Fruit fly (Drosophila melanogaster) whole organism, embryonic: ENCODE results near the gene Cyp6a18.

Experiments used
- CG10321 ChIP-seq: fragments of 200-800 bp; sonication (Bioruptor generic); IDR thresholded peaks from 2 replicates; pipeline ENCODE4 v1.3.6; 2022; ENCODE audit warnings: missing biosample characterization, missing genetic modification characterization
- CG12391 ChIP-seq: fragments of 200-800 bp; sonication (Bioruptor generic); optimal IDR thresholded peaks from 3 replicates; lab custom pipeline; 2018; ENCODE audit warnings: missing biosample characterization, mild to moderate bottlenecking, missing genetic modification characterization, moderate library complexity
- CG13624 ChIP-seq: fragments of 200-800 bp; sonication (Bioruptor generic); optimal IDR thresholded peaks from 2 replicates; lab custom pipeline; 2016; ENCODE audit warnings: missing biosample characterization, missing genetic modification characterization
- CG13894 ChIP-seq: fragments of 200-800 bp; sonication (Bioruptor generic); optimal IDR thresholded peaks from 3 replicates; lab custom pipeline; 2018; ENCODE audit warnings: missing biosample characterization, mild to moderate bottlenecking, missing genetic modification characterization, moderate library complexity
- CG15073 ChIP-seq: fragments of 200-800 bp; sonication (Bioruptor generic); optimal IDR thresholded peaks from 2 replicates; lab custom pipeline; 2016; ENCODE audit warnings: missing biosample characterization, missing genetic modification characterization
- CG17186 ChIP-seq: fragments of 200-800 bp; sonication (Bioruptor generic); optimal IDR thresholded peaks from 3 replicates; lab custom pipeline; 2017; ENCODE audit warnings: missing biosample characterization, missing genetic modification reagents, missing genetic modification characterization
- CG17361 ChIP-seq: fragments of 200-800 bp; sonication (Bioruptor generic); IDR thresholded peaks from 3 replicates; pipeline ENCODE4 v1.3.6; 2022; ENCODE audit warnings: missing biosample characterization, missing genetic modification characterization
- CG2199 ChIP-seq: fragments of 200-800 bp; sonication (Bioruptor generic); IDR thresholded peaks from 3 replicates; pipeline ENCODE4 v1.3.6; 2022; ENCODE audit warnings: missing biosample characterization, missing genetic modification characterization
- CG30431 ChIP-seq: fragments of 200-800 bp; sonication (Bioruptor generic); optimal IDR thresholded peaks from 2 replicates; lab custom pipeline; 2017; ENCODE audit warnings: missing biosample characterization, missing genetic modification characterization
- CG31224 ChIP-seq: fragments of 200-800 bp; sonication (Bioruptor generic); IDR thresholded peaks from 2 replicates; pipeline ENCODE4 v1.3.6; 2022; ENCODE audit warnings: missing biosample characterization, missing genetic modification characterization
- CG32532 ChIP-seq: fragments of 200-800 bp; sonication (Bioruptor generic); IDR thresholded peaks from 2 replicates; pipeline ENCODE4 v1.3.6; 2022; ENCODE audit warnings: missing biosample characterization, missing genetic modification characterization
- CG3995 ChIP-seq: fragments of 200-800 bp; sonication (Bioruptor generic); optimal IDR thresholded peaks from 3 replicates; lab custom pipeline; 2016; ENCODE audit warnings: missing biosample characterization, missing genetic modification characterization
- CG4730 ChIP-seq: fragments of 200-800 bp; sonication (Bioruptor generic); IDR thresholded peaks from 2 replicates; pipeline ENCODE4 v1.3.6; 2022; ENCODE audit warnings: missing biosample characterization, missing genetic modification characterization
- CG6689 ChIP-seq: fragments of 200-800 bp; sonication (Bioruptor generic); IDR thresholded peaks from 2 replicates; pipeline ENCODE4 v1.3.6; 2022; ENCODE audit warnings: missing biosample characterization, missing genetic modification characterization
- CG6813 ChIP-seq: fragments of 200-800 bp; sonication (Bioruptor generic); optimal IDR thresholded peaks from 2 replicates; lab custom pipeline; 2017; ENCODE audit warnings: missing biosample characterization, missing genetic modification characterization, mild to moderate bottlenecking, moderate library complexity, missing genetic modification reagents
- CG7271 ChIP-seq: fragments of 200-800 bp; sonication (Bioruptor generic); optimal IDR thresholded peaks from 2 replicates; lab custom pipeline; 2018; ENCODE audit warnings: missing biosample characterization, mild to moderate bottlenecking, missing genetic modification characterization, moderate library complexity
- CG7372 ChIP-seq: fragments of 200-800 bp; sonication (Bioruptor generic); IDR thresholded peaks from 2 replicates; pipeline ENCODE4 v1.3.6; 2022; ENCODE audit warnings: missing biosample characterization, missing genetic modification characterization
- CG7963 ChIP-seq: fragments of 200-800 bp; sonication (Bioruptor generic); IDR thresholded peaks from 3 replicates; pipeline ENCODE4 v1.3.6; 2022; ENCODE audit warnings: missing biosample characterization, missing genetic modification characterization; ENCODE audit not compliant: partially characterized antibody
- CG8924 ChIP-seq: fragments of 200-800 bp; optimal IDR thresholded peaks from 3 replicates; lab custom pipeline; 2019; ENCODE audit warnings: missing biosample characterization, mild to moderate bottlenecking, missing genetic modification characterization, moderate library complexity
- CG9727 ChIP-seq: fragments of 200-800 bp; sonication (Bioruptor generic); optimal IDR thresholded peaks from 3 replicates; lab custom pipeline; 2017; ENCODE audit warnings: missing biosample characterization, mild to moderate bottlenecking, missing genetic modification characterization
- CG9797 ChIP-seq: fragments of 200-800 bp; sonication (Bioruptor generic); optimal IDR thresholded peaks from 3 replicates; lab custom pipeline; 2018; ENCODE audit warnings: missing biosample characterization, mild to moderate bottlenecking, missing genetic modification characterization
- Doc2 ChIP-seq: fragments of 200-800 bp; sonication (Bioruptor generic); IDR thresholded peaks from 2 replicates; pipeline ENCODE4 v1.3.6; 2022; ENCODE audit warnings: missing biosample characterization, missing genetic modification characterization
- Dref ChIP-seq: fragments of 200-800 bp; sonication (Bioruptor generic); IDR thresholded peaks from 2 replicates; pipeline ENCODE4 v1.3.6; 2022; ENCODE audit warnings: missing biosample characterization, missing genetic modification characterization
- Eip74EF ChIP-seq, 2 experiments: fragments of 200-800 bp in 1 of 2; fragments of >200 bp in 1 of 2; sonication (Bioruptor generic) in 1 of 2; optimal IDR thresholded peaks; 2 replicates each; lab custom pipeline; 2017 to 2019; ENCODE audit warnings: missing biosample characterization in 2 of 2, missing genetic modification characterization in 2 of 2, mild to moderate bottlenecking in 1 of 2, moderate library complexity in 1 of 2
- Fer3 ChIP-seq: fragments of 200-800 bp; sonication (Bioruptor generic); optimal IDR thresholded peaks from 2 replicates; lab custom pipeline; 2018; ENCODE audit warnings: missing biosample characterization, mild to moderate bottlenecking, missing genetic modification characterization, moderate library complexity
- HLHmδ ChIP-seq: fragments of 200-800 bp; sonication (Bioruptor generic); optimal IDR thresholded peaks from 2 replicates; lab custom pipeline; 2018; ENCODE audit warnings: missing biosample characterization, mild to moderate bottlenecking, missing genetic modification characterization, moderate library complexity
- Hr78 ChIP-seq, 2 experiments: fragments of 200-800 bp in 1 of 2; fragments of >200 bp in 1 of 2; sonication (Bioruptor generic) in 1 of 2; optimal IDR thresholded peaks; 2 replicates each; lab custom pipeline; 2017 to 2019; ENCODE audit warnings: missing biosample characterization in 2 of 2, missing genetic modification characterization in 2 of 2, mild to moderate bottlenecking in 1 of 2, moderate library complexity in 1 of 2
- NK7.1 ChIP-seq: fragments of 200-800 bp; sonication (Bioruptor generic); optimal IDR thresholded peaks from 3 replicates; lab custom pipeline; 2016; ENCODE audit warnings: missing biosample characterization, missing genetic modification characterization
- Nf-YC ChIP-seq: fragments of 200-800 bp; optimal IDR thresholded peaks from 3 replicates; lab custom pipeline; 2019; ENCODE audit warnings: missing biosample characterization, mild to moderate bottlenecking, missing genetic modification characterization, moderate library complexity
- Pdp1 ChIP-seq, 2 experiments: fragments of 200-800 bp; sonication (Bioruptor generic); optimal IDR thresholded peaks; 3 replicates each; lab custom pipeline; 2016; ENCODE audit warnings: missing biosample characterization in 2 of 2, missing genetic modification characterization in 2 of 2, mild to moderate bottlenecking in 1 of 2, moderate library complexity in 1 of 2
- Ptx1 ChIP-seq: fragments of 200-800 bp; sonication (Bioruptor generic); IDR thresholded peaks from 2 replicates; pipeline ENCODE4 v1.3.6; 2022; ENCODE audit warnings: missing biosample characterization, missing genetic modification characterization
- Sin3A ChIP-seq: fragments of >200 bp; optimal IDR thresholded peaks from 2 replicates; lab custom pipeline; 2018
- Ssrp ChIP-seq: fragments of 200-800 bp; sonication (Bioruptor generic); optimal IDR thresholded peaks from 2 replicates; lab custom pipeline; 2018; ENCODE audit warnings: missing biosample characterization, mild to moderate bottlenecking, missing genetic modification characterization, moderate library complexity
- YL-1 ChIP-seq: fragments of 200-800 bp; sonication (Bioruptor generic); optimal IDR thresholded peaks from 3 replicates; lab custom pipeline; 2017; ENCODE audit warnings: missing biosample characterization, mild to moderate bottlenecking, missing genetic modification characterization
- cas ChIP-seq: fragments of 200-800 bp; sonication (Bioruptor generic); IDR thresholded peaks from 2 replicates; pipeline ENCODE4 v1.3.6; 2022; ENCODE audit warnings: missing biosample characterization, missing genetic modification characterization
- cato ChIP-seq: fragments of 200-800 bp; sonication (Bioruptor generic); optimal IDR thresholded peaks from 2 replicates; lab custom pipeline; 2016; ENCODE audit warnings: missing biosample characterization, missing genetic modification characterization, borderline replicate concordance
- caup ChIP-seq: fragments of 200-800 bp; sonication (Bioruptor generic); optimal IDR thresholded peaks from 3 replicates; lab custom pipeline; 2017; ENCODE audit warnings: missing biosample characterization, mild to moderate bottlenecking, missing genetic modification characterization, moderate library complexity; ENCODE audit not compliant: severe bottlenecking
- chif ChIP-seq, 2 experiments: fragments of 200-800 bp; sonication (Bioruptor generic); optimal IDR thresholded peaks; 3 replicates each; lab custom pipeline; 2016; ENCODE audit warnings: missing biosample characterization in 2 of 2, missing genetic modification characterization in 2 of 2
- ind ChIP-seq: fragments of 200-800 bp; sonication (Bioruptor generic); optimal IDR thresholded peaks from 3 replicates; lab custom pipeline; 2016; ENCODE audit warnings: missing biosample characterization, missing genetic modification characterization
- insv ChIP-seq, 2 experiments: fragments of 200-800 bp; sonication (Bioruptor generic); optimal IDR thresholded peaks; 3 replicates each; lab custom pipeline; 2016 to 2018; ENCODE audit warnings: missing biosample characterization in 2 of 2, missing genetic modification characterization in 2 of 2
- jigr1 ChIP-seq: fragments of 200-800 bp; sonication (Bioruptor generic); IDR thresholded peaks from 3 replicates; pipeline ENCODE4 v1.3.6; 2022; ENCODE audit warnings: missing biosample characterization, missing genetic modification characterization
- klu ChIP-seq: fragments of 200-800 bp; sonication (Bioruptor generic); IDR thresholded peaks from 2 replicates; pipeline ENCODE4 v1.3.6; 2022; ENCODE audit warnings: missing biosample characterization, missing genetic modification characterization
- lola ChIP-seq, 3 experiments: fragments of >200 bp in 2 of 3; fragments of 200-800 bp in 1 of 3; sonication (Bioruptor generic) in 1 of 3; optimal IDR thresholded peaks; 2 replicates each; lab custom pipeline; 2017 to 2019; ENCODE audit warnings: missing biosample characterization in 3 of 3, missing genetic modification characterization in 3 of 3, mild to moderate bottlenecking in 1 of 3, moderate library complexity in 1 of 3
- lov ChIP-seq, 2 experiments: fragments of 200-800 bp in 1 of 2; fragments of >200 bp in 1 of 2; sonication (Bioruptor generic) in 1 of 2; IDR thresholded peaks in 1 of 2; optimal IDR thresholded peaks in 1 of 2; 2 replicates in 1 of 2; 3 replicates in 1 of 2; pipeline versions ENCODE4 v1.3.6 to Lab custom; 2017 to 2022; ENCODE audit warnings: missing biosample characterization in 1 of 2, missing genetic modification characterization in 1 of 2
- pum ChIP-seq: fragments of 200-800 bp; sonication (Bioruptor generic); optimal IDR thresholded peaks from 2 replicates; lab custom pipeline; 2016; ENCODE audit warnings: missing biosample characterization, missing genetic modification characterization
- schlank ChIP-seq: fragments of 200-800 bp; sonication (Bioruptor generic); optimal IDR thresholded peaks from 2 replicates; lab custom pipeline; 2018; ENCODE audit warnings: missing biosample characterization, mild to moderate bottlenecking, missing genetic modification characterization
- sqz ChIP-seq: fragments of 200-800 bp; sonication (Bioruptor generic); optimal IDR thresholded peaks from 3 replicates; lab custom pipeline; 2018; ENCODE audit warnings: missing biosample characterization, mild to moderate bottlenecking, missing genetic modification characterization
- tio ChIP-seq: fragments of 200-800 bp; sonication (Bioruptor generic); optimal IDR thresholded peaks from 2 replicates; lab custom pipeline; 2017; ENCODE audit warnings: missing biosample characterization, missing genetic modification characterization, inconsistent platforms
- unpg ChIP-seq: fragments of 200-800 bp; sonication (Bioruptor generic); optimal IDR thresholded peaks from 3 replicates; lab custom pipeline; 2018; ENCODE audit warnings: missing biosample characterization, mild to moderate bottlenecking, missing genetic modification characterization, moderate library complexity
- vvl ChIP-seq: fragments of 200-800 bp; sonication (Bioruptor generic); IDR thresholded peaks from 2 replicates; pipeline ENCODE4 v1.3.6; 2022; ENCODE audit warnings: missing biosample characterization, missing genetic modification characterization

The Cyp6a18 gene

DNA sequence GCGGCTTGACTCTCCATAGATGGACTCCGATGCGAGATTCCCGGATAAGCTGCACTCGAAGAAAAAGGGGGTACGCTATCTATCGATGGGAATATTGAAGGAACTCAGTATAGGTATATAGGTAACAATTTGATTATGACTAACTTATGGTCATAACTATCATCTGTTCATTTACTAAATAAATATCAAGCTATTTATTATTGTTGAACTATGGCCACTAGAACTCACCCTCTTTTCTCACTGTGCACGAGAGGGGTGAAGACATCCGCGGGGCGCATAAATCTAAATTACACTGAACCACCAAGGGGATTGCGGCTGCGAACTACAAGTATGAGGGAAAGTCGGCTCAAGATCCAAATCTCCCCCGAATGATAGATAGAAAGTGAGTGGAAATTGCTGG lies 37.8 kb upstream of the Cyp6a18 start, which contains the start of gene CG44290 (continued):
- TF ChIP-seq Fer3 (tag; lab: Kevin White, UChicago), result peak; percentile 1
- no peak for TF ChIP-seq tio (GFP tag; lab: Kevin White, UChicago)
- peak; percentile 46 for TF ChIP-seq CG9727 (GFP tag; lab: Kevin White, UChicago)
- peak; percentile 34 for TF ChIP-seq CG8924 (tag; lab: Kevin White, UChicago)
- no peak for TF ChIP-seq CG30431 (GFP tag; lab: Kevin White, UChicago)
- TF ChIP-seq CG10321, result no peak
- peak; percentile 59 for TF ChIP-seq CG12391
- TF ChIP-seq CG15073, result no peak
- TF ChIP-seq CG13894 (tag; lab: Kevin White, UChicago), result no peak
- TF ChIP-seq schlank (tag; lab: Kevin White, UChicago), result no peak
- peak in 1 of 3 experiments; percentile 73 for TF ChIP-seq lola (GFP tag; optimal IDR thresholded peaks at IDR 0.05; lab: Kevin White, UChicago)
- no peak for TF ChIP-seq insv (GFP tag; optimal IDR thresholded peaks at IDR 0.05; lab: Kevin White, UChicago)
- no peak for TF ChIP-seq NK7.1 (GFP tag; lab: Kevin White, UChicago)
- TF ChIP-seq CG9797 (GFP tag; lab: Kevin White, UChicago), result no peak
- peak; percentile 58 for TF ChIP-seq CG6689 (GFP tag; lab: Robert Waterston, UW)
- TF ChIP-seq chif (GFP tag; optimal IDR thresholded peaks at IDR 0.05; lab: Kevin White, UChicago), result peak in 1 of 2 experiments; percentile 53
- TF ChIP-seq pum, result peak; percentile 48
- TF ChIP-seq vvl, result peak; percentile 65
- no peak for TF ChIP-seq Sin3A
- TF ChIP-seq CG7963 (GFP tag; lab: Robert Waterston, UW), result no peak
- TF ChIP-seq CG6813 (GFP tag; lab: Kevin White, UChicago), result no peak
- TF ChIP-seq unpg, result peak; percentile 47
- TF ChIP-seq CG2199 (GFP tag; lab: Robert Waterston, UW), result no peak
- TF ChIP-seq cas (GFP tag; lab: Robert Waterston, UW), result no peak
- TF ChIP-seq Eip74EF (GFP tag; optimal IDR thresholded peaks at IDR 0.05; lab: Kevin White, UChicago), result peak in 1 of 2 experiments; percentile 21
- no peak for TF ChIP-seq Nf-YC
- TF ChIP-seq lov (optimal IDR thresholded peaks at IDR 0.05; lab: Kevin White, UChicago), result no peak
- peak; percentile 76; the same call in 2 of the 3 replicates for TF ChIP-seq lov (GFP tag; IDR thresholded peaks at IDR 0.05; lab: Robert Waterston, UW)
- TF ChIP-seq CG17361 (GFP tag; lab: Robert Waterston, UW), result peak; percentile 75
- no peak for TF ChIP-seq klu (GFP tag; lab: Robert Waterston, UW)
- peak; percentile 45 for TF ChIP-seq Ptx1 (GFP tag; lab: Robert Waterston, UW)
- no peak for TF ChIP-seq CG17186 (GFP tag; lab: Kevin White, UChicago)
- no peak for TF ChIP-seq CG31224 (GFP tag; lab: Robert Waterston, UW)
- TF ChIP-seq cato (GFP tag; lab: Kevin White, UChicago), result no peak
- peak; percentile 33 for TF ChIP-seq Ssrp (tag; lab: Kevin White, UChicago)
- no peak for TF ChIP-seq sqz
- TF ChIP-seq CG7372 (GFP tag; lab: Robert Waterston, UW), result no peak
- no peak for TF ChIP-seq CG7271
- TF ChIP-seq YL-1, result no peak
- no peak for TF ChIP-seq jigr1 (GFP tag; lab: Robert Waterston, UW)
- no peak for TF ChIP-seq Dref
- TF ChIP-seq CG13624 (GFP tag; lab: Kevin White, UChicago), result no peak
- peak in 1 of 2 experiments; percentile 44 for TF ChIP-seq Pdp1 (GFP tag; optimal IDR thresholded peaks at IDR 0.05; lab: Kevin White, UChicago)
- TF ChIP-seq HLHmδ, result no peak
- 0 out of 2 replicates have a peak, but pooled peaks have one; percentile 40 for TF ChIP-seq CG4730 (GFP tag; lab: Robert Waterston, UW)
- no peak for TF ChIP-seq CG3995
- TF ChIP-seq Hr78 (GFP tag; optimal IDR thresholded peaks at IDR 0.05; lab: Kevin White, UChicago), result no peak
- peak; percentile 24; the same call in 1 of the 2 replicates for TF ChIP-seq CG32532 (GFP tag; lab: Robert Waterston, UW)
- no peak for TF ChIP-seq ind
- no peak for TF ChIP-seq caup (GFP tag; lab: Kevin White, UChicago)
- no peak for TF ChIP-seq Doc2 (GFP tag; lab: Robert Waterston, UW)
